Fruit fly (Drosophila melanogaster) whole organism, embryonic: Measurements from ENCODE around the gene amos.

Experiments used
- Adf1 ChIP-seq: fragments of 200-800 bp; sonication (Bioruptor generic); IDR thresholded peaks from 2 replicates; pipeline ENCODE4 v1.3.6; 2022; ENCODE audit warnings: missing biosample characterization, missing genetic modification characterization
- Atf6 ChIP-seq: fragments of 200-800 bp; sonication (Bioruptor generic); IDR thresholded peaks from 2 replicates; pipeline ENCODE4 v1.3.6; 2022; ENCODE audit warnings: missing biosample characterization, missing genetic modification characterization
- BEAF-32 ChIP-seq: fragments of 200-800 bp; sonication (Bioruptor generic); optimal IDR thresholded peaks from 3 replicates; lab custom pipeline; 2017; ENCODE audit warnings: missing biosample characterization, missing genetic modification characterization, mild to moderate bottlenecking, moderate library complexity, missing genetic modification reagents
- Bgb ChIP-seq: fragments of 200-800 bp; sonication (Bioruptor generic); IDR thresholded peaks from 2 replicates; pipeline ENCODE4 v1.3.6; 2022; ENCODE audit warnings: missing biosample characterization, missing genetic modification characterization; ENCODE audit not compliant: partially characterized antibody
- CG10209 ChIP-seq: fragments of 200-800 bp; sonication (Bioruptor generic); optimal IDR thresholded peaks from 3 replicates; lab custom pipeline; 2017; ENCODE audit warnings: missing biosample characterization, mild to moderate bottlenecking, missing genetic modification characterization, missing genetic modification reagents
- CG10462 ChIP-seq: fragments of 200-800 bp; sonication (Bioruptor generic); optimal IDR thresholded peaks from 2 replicates; lab custom pipeline; 2016; ENCODE audit warnings: missing biosample characterization, missing genetic modification characterization
- CG13287 ChIP-seq: fragments of 200-800 bp; sonication (Bioruptor generic); IDR thresholded peaks from 2 replicates; pipeline ENCODE4 v1.3.6; 2022; ENCODE audit warnings: missing biosample characterization, missing genetic modification characterization; ENCODE audit not compliant: partially characterized antibody
- CG13296 ChIP-seq: fragments of 200-800 bp; sonication (Bioruptor generic); optimal IDR thresholded peaks from 3 replicates; lab custom pipeline; 2018; ENCODE audit warnings: missing biosample characterization, mild to moderate bottlenecking, missing genetic modification characterization
- CG15269 ChIP-seq: fragments of 200-800 bp; sonication (Bioruptor generic); optimal IDR thresholded peaks from 2 replicates; lab custom pipeline; 2018; ENCODE audit warnings: missing biosample characterization, mild to moderate bottlenecking, missing genetic modification characterization, moderate library complexity
- CG17359 ChIP-seq: fragments of 200-800 bp; sonication (Bioruptor generic); optimal IDR thresholded peaks from 3 replicates; lab custom pipeline; 2018; ENCODE audit warnings: missing biosample characterization, mild to moderate bottlenecking, missing genetic modification characterization, moderate library complexity
- CG17385 ChIP-seq: fragments of 200-800 bp; sonication (Bioruptor generic); optimal IDR thresholded peaks from 3 replicates; lab custom pipeline; 2018; ENCODE audit warnings: missing biosample characterization, mild to moderate bottlenecking, missing genetic modification characterization
- CG17802 ChIP-seq: fragments of 200-800 bp; sonication (Bioruptor generic); optimal IDR thresholded peaks from 2 replicates; lab custom pipeline; 2018; ENCODE audit warnings: missing biosample characterization, mild to moderate bottlenecking, missing genetic modification characterization, moderate library complexity
- CG34376 ChIP-seq: fragments of 200-800 bp; sonication (Bioruptor generic); optimal IDR thresholded peaks from 2 replicates; lab custom pipeline; 2018; ENCODE audit warnings: missing biosample characterization, mild to moderate bottlenecking, missing genetic modification characterization
- CG34422 ChIP-seq: fragments of 200-800 bp; sonication (Bioruptor generic); IDR thresholded peaks from 3 replicates; pipeline ENCODE4 v1.3.6; 2022; ENCODE audit warnings: missing biosample characterization, missing genetic modification characterization
- CG5180 ChIP-seq: fragments of 200-800 bp; sonication (Bioruptor generic); optimal IDR thresholded peaks from 3 replicates; lab custom pipeline; 2017; ENCODE audit warnings: missing biosample characterization, missing genetic modification characterization, mild to moderate bottlenecking, moderate library complexity, missing genetic modification reagents
- CG6272 ChIP-seq: fragments of 200-800 bp; sonication (Bioruptor generic); IDR thresholded peaks from 2 replicates; pipeline ENCODE4 v1.3.6; 2022; ENCODE audit warnings: missing biosample characterization, missing genetic modification characterization
- CG6854 ChIP-seq: fragments of 200-800 bp; sonication (Bioruptor generic); optimal IDR thresholded peaks from 3 replicates; lab custom pipeline; 2017; ENCODE audit warnings: missing biosample characterization, mild to moderate bottlenecking, missing genetic modification characterization
- CG9609 ChIP-seq: fragments of 200-800 bp; sonication (Bioruptor generic); optimal IDR thresholded peaks from 3 replicates; lab custom pipeline; 2016; ENCODE audit warnings: missing biosample characterization, missing genetic modification characterization
- D19A ChIP-seq: fragments of 200-800 bp; optimal IDR thresholded peaks from 3 replicates; lab custom pipeline; 2019; ENCODE audit warnings: missing biosample characterization, mild to moderate bottlenecking, missing genetic modification characterization, moderate library complexity
- Dbx ChIP-seq: fragments of 200-800 bp; sonication (Bioruptor generic); IDR thresholded peaks from 3 replicates; pipeline ENCODE4 v1.3.6; 2022; ENCODE audit warnings: missing biosample characterization, missing genetic modification characterization
- GATAe ChIP-seq: fragments of 200-800 bp; sonication (Bioruptor generic); conservative IDR thresholded peaks from 2 replicates; pipeline ENCODE4 v1.3.6; 2022; ENCODE audit warnings: missing biosample characterization, missing genetic modification characterization
- Gug ChIP-seq: fragments of 200-800 bp; sonication (Bioruptor generic); IDR thresholded peaks from 4 replicates; pipeline ENCODE4 v1.3.6; 2022; ENCODE audit warnings: missing biosample characterization, missing genetic modification characterization
- HLH4C ChIP-seq: fragments of 200-800 bp; sonication (Bioruptor generic); IDR thresholded peaks from 3 replicates; pipeline ENCODE4 v1.3.6; 2022; ENCODE audit warnings: missing biosample characterization, missing genetic modification characterization; ENCODE audit not compliant: partially characterized antibody
- Hr3 ChIP-seq: fragments of 200-800 bp; sonication (Bioruptor generic); optimal IDR thresholded peaks from 3 replicates; lab custom pipeline; 2016; ENCODE audit warnings: missing biosample characterization, missing genetic modification characterization
- Jarid2 ChIP-seq: fragments of 200-800 bp; sonication (Bioruptor generic); optimal IDR thresholded peaks from 3 replicates; lab custom pipeline; 2017; ENCODE audit warnings: mild to moderate bottlenecking, missing biosample characterization, missing genetic modification reagents, missing genetic modification characterization
- NfI ChIP-seq: fragments of 200-800 bp; sonication (Bioruptor generic); optimal IDR thresholded peaks from 3 replicates; lab custom pipeline; 2018; ENCODE audit warnings: missing biosample characterization, mild to moderate bottlenecking, missing genetic modification characterization, moderate library complexity
- PHDP ChIP-seq: fragments of 200-800 bp; sonication (Bioruptor generic); optimal IDR thresholded peaks from 3 replicates; lab custom pipeline; 2018; ENCODE audit warnings: missing biosample characterization, mild to moderate bottlenecking, missing genetic modification characterization, moderate library complexity
- Rx ChIP-seq: fragments of 200-800 bp; sonication (Bioruptor generic); IDR thresholded peaks from 2 replicates; pipeline ENCODE4 v1.3.6; 2022; ENCODE audit warnings: missing biosample characterization, missing genetic modification characterization
- Scr ChIP-seq: fragments of 200-800 bp; sonication (Bioruptor generic); IDR thresholded peaks from 2 replicates; pipeline ENCODE4 v1.3.6; 2022; ENCODE audit warnings: missing biosample characterization, missing genetic modification characterization; ENCODE audit not compliant: partially characterized antibody
- Usf ChIP-seq: fragments of 200-800 bp; sonication (Bioruptor generic); optimal IDR thresholded peaks from 2 replicates; lab custom pipeline; 2017; ENCODE audit warnings: missing genotype, missing biosample characterization, missing genetic modification characterization
- YL-1 ChIP-seq: fragments of 200-800 bp; sonication (Bioruptor generic); optimal IDR thresholded peaks from 3 replicates; lab custom pipeline; 2017; ENCODE audit warnings: missing biosample characterization, mild to moderate bottlenecking, missing genetic modification characterization
- ato ChIP-seq: fragments of 200-800 bp; sonication (Bioruptor generic); IDR thresholded peaks from 2 replicates; pipeline ENCODE4 v1.3.6; 2022; ENCODE audit warnings: missing biosample characterization, missing genetic modification characterization; ENCODE audit not compliant: partially characterized antibody
- chinmo ChIP-seq: fragments of 200-800 bp; sonication (Bioruptor generic); IDR thresholded peaks from 4 replicates; pipeline ENCODE4 v1.3.6; 2022; ENCODE audit warnings: missing biosample characterization, missing genetic modification characterization; ENCODE audit not compliant: partially characterized antibody
- ci ChIP-seq: fragments of 200-800 bp; sonication (Bioruptor generic); IDR thresholded peaks from 3 replicates; pipeline ENCODE4 v1.3.6; 2022; ENCODE audit warnings: missing biosample characterization, missing genetic modification characterization
- crol ChIP-seq: fragments of 200-800 bp; sonication (Bioruptor generic); IDR thresholded peaks from 2 replicates; pipeline ENCODE4 v1.3.6; 2022; ENCODE audit warnings: missing biosample characterization, missing genetic modification characterization
- gro ChIP-seq: fragments of 200-800 bp; sonication (Bioruptor generic); optimal IDR thresholded peaks from 2 replicates; lab custom pipeline; 2016; ENCODE audit warnings: missing biosample characterization, missing genetic modification characterization
- hkb ChIP-seq, 2 experiments: fragments of 200-800 bp in 1 of 2; fragments of >200 bp in 1 of 2; sonication (Bioruptor generic) in 1 of 2; IDR thresholded peaks in 1 of 2; optimal IDR thresholded peaks in 1 of 2; 2 replicates each; pipeline versions ENCODE4 v1.3.6 to Lab custom; 2017 to 2022; ENCODE audit warnings: missing biosample characterization in 1 of 2, missing genetic modification characterization in 1 of 2
- kah ChIP-seq: fragments of 200-800 bp; sonication (Bioruptor generic); optimal IDR thresholded peaks from 2 replicates; lab custom pipeline; 2018; ENCODE audit warnings: missing biosample characterization, mild to moderate bottlenecking, missing genetic modification characterization
- knrl ChIP-seq: fragments of 200-800 bp; sonication (Bioruptor generic); IDR thresholded peaks from 3 replicates; pipeline ENCODE4 v1.3.6; 2022; ENCODE audit warnings: missing biosample characterization, missing genetic modification characterization; ENCODE audit not compliant: partially characterized antibody
- lov ChIP-seq, 2 experiments: fragments of 200-800 bp in 1 of 2; fragments of >200 bp in 1 of 2; sonication (Bioruptor generic) in 1 of 2; IDR thresholded peaks in 1 of 2; optimal IDR thresholded peaks in 1 of 2; 2 replicates in 1 of 2; 3 replicates in 1 of 2; pipeline versions ENCODE4 v1.3.6 to Lab custom; 2017 to 2022; ENCODE audit warnings: missing biosample characterization in 1 of 2, missing genetic modification characterization in 1 of 2
- repo ChIP-seq: fragments of 200-800 bp; sonication (Bioruptor generic); optimal IDR thresholded peaks from 2 replicates; lab custom pipeline; 2016; ENCODE audit warnings: missing biosample characterization, missing genetic modification characterization
- row ChIP-seq: fragments of 200-800 bp; sonication (Bioruptor generic); IDR thresholded peaks from 3 replicates; pipeline ENCODE4 v1.3.6; 2022; ENCODE audit warnings: missing biosample characterization, missing genetic modification characterization
- sens ChIP-seq: fragments of 200-800 bp; sonication (Bioruptor generic); peaks from one replicate; lab custom pipeline; 2016; ENCODE audit warnings: missing biosample characterization, missing genetic modification characterization
- shn ChIP-seq: fragments of 200-800 bp; sonication (Bioruptor generic); optimal IDR thresholded peaks from 3 replicates; lab custom pipeline; 2016; ENCODE audit warnings: missing biosample characterization, missing genetic modification characterization
- unpg ChIP-seq: fragments of 200-800 bp; sonication (Bioruptor generic); optimal IDR thresholded peaks from 3 replicates; lab custom pipeline; 2018; ENCODE audit warnings: missing biosample characterization, mild to moderate bottlenecking, missing genetic modification characterization, moderate library complexity
- vvl ChIP-seq: fragments of 200-800 bp; sonication (Bioruptor generic); IDR thresholded peaks from 2 replicates; pipeline ENCODE4 v1.3.6; 2022; ENCODE audit warnings: missing biosample characterization, missing genetic modification characterization

Gene amos

dm6 chr2L:18571724-18572427 is 24.8 kb downstream of the amos start (continued):
- peak; percentile 98 for TF ChIP-seq Jarid2 (GFP tag; lab: Kevin White, UChicago)
- peak; percentile 57; the same call in 1 of the 3 replicates for TF ChIP-seq ci (GFP tag; lab: Robert Waterston, UW)
- peak; percentile 40; the same call in 1 of the 3 replicates for TF ChIP-seq CG34422 (GFP tag; lab: Robert Waterston, UW)
- TF ChIP-seq Rx (GFP tag; lab: Robert Waterston, UW): no peak
- peak; percentile 8 for TF ChIP-seq D19A (tag; lab: Kevin White, UChicago)
- no peak for TF ChIP-seq CG6854
- peak; percentile 45; the same call in 2 of the 3 replicates for TF ChIP-seq knrl (GFP tag; lab: Robert Waterston, UW)
- peak; percentile 13 for TF ChIP-seq shn (GFP tag; lab: Kevin White, UChicago)
- no peak for TF ChIP-seq CG10209 (GFP tag; lab: Kevin White, UChicago)
- TF ChIP-seq CG13296 (GFP tag; lab: Kevin White, UChicago): no peak
- TF ChIP-seq CG9609 (GFP tag; lab: Kevin White, UChicago): peak; percentile 8
- TF ChIP-seq CG13287 (GFP tag; lab: Robert Waterston, UW): peak; percentile 39; the same call in 1 of the 2 replicates
- peak; percentile 28; the same call in 1 of the 2 replicates for TF ChIP-seq GATAe (GFP tag; lab: Robert Waterston, UW)
- TF ChIP-seq gro (GFP tag; lab: Kevin White, UChicago): peak; percentile 33
- no peak for TF ChIP-seq CG10462 (GFP tag; lab: Kevin White, UChicago)
- no peak for TF ChIP-seq CG5180
- peak; percentile 10 for TF ChIP-seq CG17359 (tag; lab: Kevin White, UChicago)
- TF ChIP-seq crol (GFP tag; lab: Robert Waterston, UW): peak; percentile 40; the same call in 1 of the 2 replicates
- TF ChIP-seq Gug (GFP tag; lab: Robert Waterston, UW): 0 out of 4 replicates have a peak, but pooled peaks have one; percentile 14
- TF ChIP-seq unpg (GFP tag; lab: Kevin White, UChicago): peak; percentile 4
- TF ChIP-seq Dbx: 0 out of 3 replicates have a peak, but pooled peaks have one; percentile 43
- TF ChIP-seq Usf (GFP tag; lab: Kevin White, UChicago): no peak
- peak; percentile 59; the same call in 1 of the 3 replicates for TF ChIP-seq row
- peak; percentile 13 for TF ChIP-seq kah (GFP tag; lab: Kevin White, UChicago)
- no peak for TF ChIP-seq hkb (optimal IDR thresholded peaks at IDR 0.05; lab: Kevin White, UChicago)
- peak; percentile 59; the same call in 1 of the 2 replicates for TF ChIP-seq hkb (GFP tag; IDR thresholded peaks at IDR 0.05; lab: Robert Waterston, UW)
- TF ChIP-seq PHDP: peak; percentile 24
- peak; percentile 76; the same call in 2 of the 4 replicates for TF ChIP-seq chinmo (GFP tag; lab: Robert Waterston, UW)
- TF ChIP-seq repo: peak; percentile 2
- TF ChIP-seq CG17385: peak; percentile 9
- 0 out of 2 replicates have a peak, but pooled peaks have one; percentile 28 for TF ChIP-seq Scr (GFP tag; lab: Robert Waterston, UW)
- no peak for TF ChIP-seq YL-1 (GFP tag; lab: Kevin White, UChicago)
- peak; percentile 48 for TF ChIP-seq ato (GFP tag; lab: Robert Waterston, UW)
- TF ChIP-seq vvl: peak; percentile 63
- TF ChIP-seq NfI (GFP tag; lab: Kevin White, UChicago): peak; percentile 15
- TF ChIP-seq Adf1 (GFP tag; lab: Robert Waterston, UW): peak; percentile 98
- no peak for TF ChIP-seq Hr3 (GFP tag; lab: Kevin White, UChicago)
- peak; percentile 43 for TF ChIP-seq CG34376 (GFP tag; lab: Kevin White, UChicago)
- no peak for TF ChIP-seq CG6272 (GFP tag; lab: Robert Waterston, UW)
- no peak for TF ChIP-seq BEAF-32 (GFP tag; lab: Kevin White, UChicago)
- TF ChIP-seq sens (GFP tag; lab: Kevin White, UChicago): peak; percentile 49
- TF ChIP-seq CG17802 (tag; lab: Kevin White, UChicago): no peak
- 0 out of 2 replicates have a peak, but pooled peaks have one; percentile 36 for TF ChIP-seq Atf6 (GFP tag; lab: Robert Waterston, UW)
- peak; percentile 3 for TF ChIP-seq CG15269
- peak; percentile 67 for TF ChIP-seq Bgb (GFP tag; lab: Robert Waterston, UW)
- no peak for TF ChIP-seq lov (optimal IDR thresholded peaks at IDR 0.05; lab: Kevin White, UChicago)
- TF ChIP-seq lov (GFP tag; IDR thresholded peaks at IDR 0.05; lab: Robert Waterston, UW): 0 out of 3 replicates have a peak, but pooled peaks have one; percentile 9
- TF ChIP-seq HLH4C (GFP tag; lab: Robert Waterston, UW): no peak; the same call in 2 of the 3 replicates
